Fruit fly (Drosophila melanogaster): Measurements from ENCODE around the gene Vps16B.

- TF ChIP-seq psq (optimal IDR thresholded peaks at IDR 0.05) (no peak), pan (optimal IDR thresholded peaks at IDR 0.05) (no peak), usp (GFP tag; optimal IDR thresholded peaks at IDR 0.05) (no peak), EcR (GFP tag; optimal IDR thresholded peaks at IDR 0.05) (no peak), CG8478 (optimal IDR thresholded peaks at IDR 0.05) (no peak)
Measured at dm6 chr3R:29771645-29772089, 44.6 kb downstream of the Vps16B start.

Measured in whole organism.